Fruit fly (Drosophila melanogaster): ENCODE results near the gene CG14260.

The CG14260 gene

DNA sequence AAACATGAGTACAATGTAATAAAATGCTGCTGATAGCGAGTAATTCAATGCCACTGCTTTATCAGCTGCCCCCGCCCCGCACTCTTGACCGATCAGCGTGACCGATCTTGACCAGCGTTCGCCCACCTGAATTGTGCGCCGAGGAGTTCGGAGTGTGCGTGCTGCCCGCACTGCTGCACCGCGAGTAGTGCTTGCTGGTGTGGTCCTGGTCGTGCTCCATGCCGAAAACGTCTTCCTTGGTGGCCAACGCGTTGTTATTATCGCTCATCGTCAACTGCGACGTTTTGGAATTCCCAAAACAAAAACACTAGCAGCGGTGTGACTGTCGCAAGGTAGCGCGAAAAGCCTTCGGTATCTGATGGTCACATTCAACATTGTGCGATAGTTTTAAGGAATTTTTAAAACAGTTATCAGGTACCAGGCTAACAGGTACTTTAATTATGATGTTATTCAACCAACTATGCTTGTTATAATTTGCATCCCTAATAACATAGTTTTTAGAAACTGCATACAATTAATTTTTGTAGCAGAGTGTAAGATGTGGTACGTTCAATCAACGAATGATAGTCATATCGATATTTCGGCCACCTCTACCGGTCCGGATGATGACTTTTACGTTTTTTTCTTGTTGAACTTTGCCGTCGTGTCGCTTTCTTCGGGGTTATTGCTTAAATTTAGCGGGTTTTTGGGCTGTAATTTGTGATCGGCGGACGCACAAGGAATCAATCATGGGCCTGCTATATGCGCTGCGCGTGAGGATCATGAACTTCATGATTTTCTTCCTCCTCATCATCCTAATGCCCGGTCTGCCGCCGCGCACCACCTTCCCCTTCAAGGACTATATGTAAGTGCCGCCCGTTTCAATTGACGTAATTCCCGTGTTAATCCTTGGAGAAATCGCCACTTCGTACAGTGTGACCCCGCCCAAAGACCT, 23.2 kb downstream of the CG14260 start, which contains the start of the genes bigmax and Hmu (continued):
- TF ChIP-seq Lhr (GFP tag; optimal IDR thresholded peaks at IDR 0.05) (peak; percentile 86), Adf1 (GFP tag; IDR thresholded peaks at IDR 0.05) (peak; percentile 65), fu2 (GFP tag; optimal IDR thresholded peaks at IDR 0.05) (peak; percentile 87), CG14014 (GFP tag; IDR thresholded peaks at IDR 0.05) (peak; percentile 77), CG15073 (GFP tag; optimal IDR thresholded peaks at IDR 0.05) (no peak), dimm (GFP tag; IDR thresholded peaks at IDR 0.05) (peak; percentile 15; the same call in 1 of the 2 replicates), Lpt (GFP tag; optimal IDR thresholded peaks at IDR 0.05) (no peak), CG13123 (GFP tag; optimal IDR thresholded peaks at IDR 0.05) (peak; percentile 82), croc (GFP tag; conservative IDR thresholded peaks at IDR 0.05) (peak; percentile 46), bowl (GFP tag; IDR thresholded peaks at IDR 0.05) (0 out of 2 replicates have a peak, but pooled peaks have one; percentile 20), CG7372 (GFP tag; IDR thresholded peaks at IDR 0.05) (peak; percentile 81), Hr78 (GFP tag; optimal IDR thresholded peaks at IDR 0.05) (peak in 1 of 2 experiments; percentile 80), otp (GFP tag; IDR thresholded peaks at IDR 0.05) (peak; percentile 71; the same call in 1 of the 3 replicates), sisA (GFP tag; IDR thresholded peaks at IDR 0.05) (peak; percentile 83), br (optimal IDR thresholded peaks at IDR 0.05) (no peak), Max (GFP tag; optimal IDR thresholded peaks at IDR 0.05) (peak; percentile 82), Myb (GFP tag; optimal IDR thresholded peaks at IDR 0.05) (peak; percentile 81), CG16863 (GFP tag; optimal IDR thresholded peaks at IDR 0.05) (peak; percentile 81), stwl (tag; optimal IDR thresholded peaks at IDR 0.05) (peak; percentile 80), Antp (GFP tag; optimal IDR thresholded peaks at IDR 0.05) (peak; percentile 91), CG8765 (GFP tag; IDR thresholded peaks at IDR 0.05) (peak; percentile 65), nau (GFP tag; optimal IDR thresholded peaks at IDR 0.05) (peak; percentile 62), CG12744 (GFP tag; optimal IDR thresholded peaks at IDR 0.05) (peak; percentile 85), klu (GFP tag; IDR thresholded peaks at IDR 0.05) (peak; percentile 79), en (GFP tag; optimal IDR thresholded peaks at IDR 0.05) (peak; percentile 68), Rx (GFP tag; IDR thresholded peaks at IDR 0.05) (peak; percentile 56; the same call in 1 of the 2 replicates), pfk (GFP tag; optimal IDR thresholded peaks at IDR 0.05) (peak; percentile 1), fd102C (GFP tag; optimal IDR thresholded peaks at IDR 0.05) (no peak), disco-r (GFP tag; optimal IDR thresholded peaks at IDR 0.05) (peak; percentile 61), Dip3 (GFP tag; optimal IDR thresholded peaks at IDR 0.05) (peak; percentile 85), ham (GFP tag; IDR thresholded peaks at IDR 0.05) (no peak), CG7963 (GFP tag; IDR thresholded peaks at IDR 0.05; ENCODE audit: partially characterized antibody) (no peak; the same call in 1 of the 3 replicates), Nf-YC (tag; optimal IDR thresholded peaks at IDR 0.05) (peak; percentile 70), CG14860 (GFP tag; IDR thresholded peaks at IDR 0.05; ENCODE audit: partially characterized antibody) (peak; percentile 81), CG2116 (GFP tag; optimal IDR thresholded peaks at IDR 0.05) (peak; percentile 78), CG10321 (GFP tag; IDR thresholded peaks at IDR 0.05) (no peak), Side (GFP tag; optimal IDR thresholded peaks at IDR 0.05) (peak; percentile 86), Eip74EF (GFP tag; optimal IDR thresholded peaks at IDR 0.05) (peak in 1 of 2 experiments; percentile 49), Hmx (GFP tag; optimal IDR thresholded peaks at IDR 0.05) (no peak), hbn (GFP tag; IDR thresholded peaks at IDR 0.05; ENCODE audit: partially characterized antibody) (peak; percentile 94), CG11504 (tag; optimal IDR thresholded peaks at IDR 0.05) (peak; percentile 80), HLH54F (GFP tag; optimal IDR thresholded peaks at IDR 0.05) (peak; percentile 87), so (GFP tag; IDR thresholded peaks at IDR 0.05) (peak; percentile 56; the same call in 1 of the 3 replicates), twi (tag; optimal IDR thresholded peaks at IDR 0.05) (peak; percentile 69), CG17186 (GFP tag; optimal IDR thresholded peaks at IDR 0.05) (peak; percentile 64), HHEX (GFP tag; optimal IDR thresholded peaks at IDR 0.05) (peak; percentile 74), Ets65A (GFP tag) (peak; percentile 98), Ada2b (GFP tag; IDR thresholded peaks at IDR 0.05) (peak; percentile 80), NK7.1 (GFP tag; optimal IDR thresholded peaks at IDR 0.05) (peak; percentile 64)
